Worm (Caenorhabditis elegans) whole organism, late embryonic: ENCODE data around the gene rpac-19.

ENCODE experiments used
- C08G9.2 ChIP-seq: sonication (generic microtip); optimal IDR thresholded peaks from 2 replicates; lab custom pipeline; 2016; ENCODE audit warnings: mild to moderate bottlenecking, missing genetic modification characterization, moderate library complexity, missing compliant biosample characterization
- C38D4.7 ChIP-seq: fragments of 200-800 bp; sonication (Bioruptor generic); optimal IDR thresholded peaks from 2 replicates; lab custom pipeline; 2018; ENCODE audit warnings: mild to moderate bottlenecking, missing genetic modification characterization, moderate library complexity, missing compliant biosample characterization
- F13H6.1 ChIP-seq: sonication (generic microtip); optimal IDR thresholded peaks from 2 replicates; lab custom pipeline; 2016; ENCODE audit warnings: missing genetic modification characterization, missing compliant biosample characterization
- K02D7.2 ChIP-seq: sonication (generic microtip); optimal IDR thresholded peaks from 2 replicates; lab custom pipeline; 2017; ENCODE audit warnings: mild to moderate bottlenecking, missing genetic modification characterization, missing compliant biosample characterization
- K09A11.1 ChIP-seq: sonication (generic microtip); optimal IDR thresholded peaks from 2 replicates; lab custom pipeline; 2017; ENCODE audit warnings: antibody characterized with exemption, mild to moderate bottlenecking, missing genetic modification characterization, missing compliant biosample characterization; ENCODE audit not compliant: insufficient read depth
- Y22D7AL.16 ChIP-seq: sonication (generic microtip); optimal IDR thresholded peaks from 2 replicates; lab custom pipeline; 2016; ENCODE audit warnings: missing genetic modification characterization, missing compliant biosample characterization
- ahr-1 ChIP-seq: sonication (generic microtip); optimal IDR thresholded peaks from 2 replicates; lab custom pipeline; 2016; ENCODE audit warnings: missing genetic modification characterization, missing compliant biosample characterization
- ceh-14 ChIP-seq: sonication (generic microtip); optimal IDR thresholded peaks from 2 replicates; lab custom pipeline; 2016; ENCODE audit warnings: missing genotype, missing genetic modification characterization, missing compliant biosample characterization
- ceh-2 ChIP-seq: sonication (generic microtip); optimal IDR thresholded peaks from 2 replicates; lab custom pipeline; 2016; ENCODE audit warnings: missing genotype, missing genetic modification characterization, missing compliant biosample characterization
- ceh-22 ChIP-seq: sonication (generic microtip); optimal IDR thresholded peaks from 2 replicates; lab custom pipeline; 2017; ENCODE audit warnings: missing biosample characterization, missing genetic modification characterization
- ceh-30 ChIP-seq: fragments of 150-350 bp; optimal IDR thresholded peaks from 2 replicates; lab custom pipeline; 2014; ENCODE audit warnings: missing biosample characterization, missing genetic modification characterization
- ceh-31 ChIP-seq: sonication (generic microtip); optimal IDR thresholded peaks from 2 replicates; lab custom pipeline; 2016; ENCODE audit warnings: missing genetic modification characterization, missing compliant biosample characterization
- ceh-34 ChIP-seq: sonication (generic microtip); optimal IDR thresholded peaks from 2 replicates; lab custom pipeline; 2016; ENCODE audit warnings: mild to moderate bottlenecking, missing genetic modification characterization, missing compliant biosample characterization
- ceh-45 ChIP-seq: fragments of 200-800 bp; sonication (Bioruptor generic); IDR thresholded peaks from 2 replicates; pipeline ENCODE4 v1.3.6; 2022; ENCODE audit warnings: missing genetic modification reagents, missing genetic modification characterization, missing compliant biosample characterization
- ceh-48 ChIP-seq: sonication (generic microtip); optimal IDR thresholded peaks from 2 replicates; lab custom pipeline; 2016; ENCODE audit warnings: missing genetic modification characterization, inconsistent platforms, missing compliant biosample characterization
- dve-1 ChIP-seq: sonication (generic microtip); optimal IDR thresholded peaks from 2 replicates; lab custom pipeline; 2017; ENCODE audit warnings: antibody characterized with exemption, mild to moderate bottlenecking, missing genetic modification characterization, missing compliant biosample characterization
- fax-1 ChIP-seq: sonication (generic microtip); optimal IDR thresholded peaks from 2 replicates; lab custom pipeline; 2016; ENCODE audit warnings: missing genotype, missing genetic modification characterization, missing compliant biosample characterization
- gmeb-2 ChIP-seq: sonication (generic microtip); optimal IDR thresholded peaks from 2 replicates; lab custom pipeline; 2016; ENCODE audit warnings: missing genetic modification characterization, inconsistent platforms, missing compliant biosample characterization
- hlh-13 ChIP-seq: fragments of 200-800 bp; sonication (Bioruptor generic); optimal IDR thresholded peaks from 2 replicates; lab custom pipeline; 2018; ENCODE audit warnings: mild to moderate bottlenecking, missing genetic modification characterization, missing compliant biosample characterization
- hlh-15 ChIP-seq: sonication (generic microtip); optimal IDR thresholded peaks from 2 replicates; lab custom pipeline; 2016; ENCODE audit warnings: missing genetic modification characterization, missing compliant biosample characterization
- hlh-30 ChIP-seq: sonication (generic microtip); optimal IDR thresholded peaks from 2 replicates; lab custom pipeline; 2017; ENCODE audit warnings: antibody characterized with exemption, missing genetic modification characterization, missing compliant biosample characterization; ENCODE audit not compliant: insufficient read depth
- lim-6 ChIP-seq: sonication (generic microtip); optimal IDR thresholded peaks from 2 replicates; lab custom pipeline; 2016; ENCODE audit warnings: missing genetic modification characterization, missing compliant biosample characterization
- madf-2 ChIP-seq: sonication (generic microtip); optimal IDR thresholded peaks from 2 replicates; lab custom pipeline; 2017; ENCODE audit warnings: missing genetic modification characterization, missing compliant biosample characterization
- mec-3 ChIP-seq: sonication (generic microtip); optimal IDR thresholded peaks from 2 replicates; lab custom pipeline; 2016; ENCODE audit warnings: borderline replicate concordance, missing genetic modification characterization, missing compliant biosample characterization
- nfya-1 ChIP-seq: sonication (generic microtip); optimal IDR thresholded peaks from 2 replicates; lab custom pipeline; 2017; ENCODE audit warnings: missing genetic modification characterization, mild to moderate bottlenecking, missing compliant biosample characterization, antibody characterized with exemption, moderate library complexity
- nhr-11 ChIP-seq: fragments of 150-350 bp; optimal IDR thresholded peaks from 2 replicates; lab custom pipeline; 2014; ENCODE audit warnings: missing biosample characterization, missing genetic modification characterization
- npax-4 ChIP-seq: sonication (generic microtip); optimal IDR thresholded peaks from 2 replicates; lab custom pipeline; 2016; ENCODE audit warnings: missing genetic modification characterization, missing compliant biosample characterization
- odd-2 ChIP-seq: sonication (generic microtip); optimal IDR thresholded peaks from 2 replicates; lab custom pipeline; 2017; ENCODE audit warnings: antibody characterized with exemption, mild to moderate bottlenecking, missing genetic modification characterization, missing compliant biosample characterization
- pha-4 ChIP-seq: fragments of 150-350 bp; optimal IDR thresholded peaks from 2 replicates; lab custom pipeline; 2018; ENCODE audit warnings: missing biosample characterization, missing genetic modification reagents, missing genetic modification characterization
- sdc-2 ChIP-seq: sonication (generic microtip); optimal IDR thresholded peaks from 2 replicates; lab custom pipeline; 2016; ENCODE audit warnings: missing genotype, missing genetic modification characterization, missing compliant biosample characterization
- sox-2 ChIP-seq: fragments of 200-800 bp; sonication (Bioruptor generic); IDR thresholded peaks from 2 replicates; pipeline ENCODE4 v1.3.6; 2022; ENCODE audit warnings: missing genetic modification reagents, missing genetic modification characterization, missing compliant biosample characterization
- syd-9 ChIP-seq: sonication (generic microtip); optimal IDR thresholded peaks from 2 replicates; lab custom pipeline; 2016; ENCODE audit warnings: mild to moderate bottlenecking, missing genetic modification characterization, moderate library complexity, missing compliant biosample characterization
- ttx-3 ChIP-seq: sonication (generic microtip); optimal IDR thresholded peaks from 2 replicates; lab custom pipeline; 2016; ENCODE audit warnings: missing genetic modification reagents, missing genetic modification characterization, missing compliant biosample characterization
- unc-42 ChIP-seq: sonication (generic microtip); optimal IDR thresholded peaks from 2 replicates; lab custom pipeline; 2016; ENCODE audit warnings: missing genotype, missing genetic modification characterization, missing compliant biosample characterization
- unc-55 ChIP-seq: sonication (generic microtip); optimal IDR thresholded peaks from 2 replicates; lab custom pipeline; 2017; ENCODE audit warnings: missing biosample characterization, missing genetic modification reagents, missing genetic modification characterization
- unc-86 ChIP-seq: sonication (generic microtip); optimal IDR thresholded peaks from 2 replicates; lab custom pipeline; 2016; ENCODE audit warnings: missing genetic modification characterization, missing compliant biosample characterization
- zip-5 ChIP-seq: sonication (generic microtip); optimal IDR thresholded peaks from 2 replicates; lab custom pipeline; 2016; ENCODE audit warnings: missing genetic modification characterization, missing compliant biosample characterization
- ztf-16 ChIP-seq: sonication (generic microtip); optimal IDR thresholded peaks from 2 replicates; lab custom pipeline; 2017; ENCODE audit warnings: missing genetic modification characterization, missing compliant biosample characterization

The rpac-19 gene

DNA sequence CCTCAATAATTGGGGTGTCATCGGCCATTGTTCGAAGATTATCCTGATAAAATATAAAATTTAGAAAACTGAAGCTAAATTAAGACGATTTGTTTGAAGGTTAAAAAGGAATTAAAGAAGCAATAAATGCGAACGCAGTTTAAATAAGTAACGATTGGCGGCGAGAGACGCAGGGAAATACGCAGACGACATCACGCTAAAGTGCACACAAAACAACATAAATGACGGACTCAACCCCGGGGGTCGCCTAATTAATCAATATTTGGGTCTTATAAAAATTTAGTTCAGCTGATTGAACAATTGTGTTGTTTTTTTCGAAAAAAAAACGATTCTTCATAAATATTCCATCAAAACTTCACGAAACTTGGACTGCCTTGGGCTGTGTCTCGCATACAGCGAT is 13.3 kb downstream of the rpac-19 start, which contains the start of gene hcp-3:
TSS of gene hcp-3 (minus strand) at position 45 of the 400 bp plus-strand sequence.
- no peak for TF ChIP-seq C38D4.7 (GFP tag; lab: Kevin White, UChicago)
- TF ChIP-seq hlh-13 (GFP tag; lab: Kevin White, UChicago) = no peak
- no peak for TF ChIP-seq K02D7.2 (tag; lab: Kevin White, UChicago)
- TF ChIP-seq ahr-1 (tag; lab: Kevin White, UChicago) = no peak
- no peak for TF ChIP-seq sox-2 (GFP tag; lab: Robert Waterston, UW)
- TF ChIP-seq lim-6 = no peak
- peak; percentile 55 for TF ChIP-seq nfya-1
- peak; percentile 5 for TF ChIP-seq unc-55
- TF ChIP-seq C08G9.2 (tag; lab: Kevin White, UChicago) = no peak
- peak; percentile 39 for TF ChIP-seq ceh-14 (tag; lab: Kevin White, UChicago)
- TF ChIP-seq ceh-2 (tag; lab: Kevin White, UChicago) = no peak
- no peak for TF ChIP-seq madf-2 (tag; lab: Kevin White, UChicago)
- TF ChIP-seq ceh-48 (tag; lab: Kevin White, UChicago) = peak; percentile 76
- no peak for TF ChIP-seq mec-3
- TF ChIP-seq K09A11.1 (tag; lab: Kevin White, UChicago) = no peak
- no peak for TF ChIP-seq sdc-2 (tag; lab: Kevin White, UChicago)
- TF ChIP-seq ztf-16 (tag; lab: Kevin White, UChicago) = no peak
- TF ChIP-seq gmeb-2 = no peak
- no peak for TF ChIP-seq ttx-3 (tag; lab: Kevin White, UChicago)
- TF ChIP-seq ceh-22 = no peak
- TF ChIP-seq ceh-31 (tag; lab: Kevin White, UChicago) = peak; percentile 37
- TF ChIP-seq dve-1 = no peak

DNA sequence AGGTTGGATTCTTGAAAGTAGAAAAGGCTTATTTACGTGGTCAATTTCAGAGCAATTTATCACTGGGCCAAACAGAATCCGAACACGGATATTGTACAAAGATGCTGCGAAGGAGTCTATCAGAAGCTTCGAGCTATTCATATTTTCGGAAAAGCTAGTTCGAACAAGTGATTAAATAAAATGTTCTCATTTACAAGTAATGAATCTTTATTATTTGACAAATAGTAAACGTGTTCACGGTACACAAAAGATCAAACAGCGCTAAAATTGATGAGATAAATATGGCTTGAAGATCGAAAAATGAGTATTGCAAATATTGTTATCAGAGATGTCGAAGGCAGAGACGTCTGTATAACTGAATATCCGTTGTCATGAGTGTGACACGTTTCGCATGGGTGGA is 14.6 kb downstream of the rpac-19 start:
- TF ChIP-seq sox-2 (GFP tag; lab: Robert Waterston, UW) (no peak), nhr-11 (tag; lab: Kevin White, UChicago) (no peak), unc-55 (no peak), ceh-45 (no peak), unc-42 (tag; lab: Kevin White, UChicago) (no peak), ceh-30 (tag; lab: Kevin White, UChicago) (no peak), pha-4 (no peak)
- TF ChIP-seq, all 69 proteins: peak for 0

- TF ChIP-seq ceh-31 (tag; lab: Kevin White, UChicago) (peak; percentile 6), ceh-14 (tag; lab: Kevin White, UChicago) (no peak), nfya-1 (peak; percentile 6), fax-1 (tag; lab: Kevin White, UChicago) (no peak), syd-9 (tag; lab: Kevin White, UChicago) (no peak), odd-2 (tag; lab: Kevin White, UChicago) (no peak), pha-4 (no peak), gmeb-2 (no peak), hlh-30 (no peak), hlh-15 (no peak), zip-5 (tag; lab: Kevin White, UChicago) (no peak), unc-42 (tag; lab: Kevin White, UChicago) (peak; percentile 57), madf-2 (tag; lab: Kevin White, UChicago) (no peak), npax-4 (tag; lab: Kevin White, UChicago) (no peak), unc-86 (tag; lab: Kevin White, UChicago) (no peak), Y22D7AL.16 (tag; lab: Kevin White, UChicago) (no peak), ceh-34 (no peak), F13H6.1 (tag; lab: Kevin White, UChicago) (no peak)
These were observed 15.5 kb downstream of the rpac-19 start, which contains the start of the genes pri-1 and F58A4.6 for ce11 chrIII:9614211-9614610. TSS of gene pri-1 (minus strand) at chrIII:9614281. TSS of gene F58A4.6 (plus strand) at chrIII:9614482.
